Worm (Caenorhabditis elegans): ENCODE measurements around the gene nhr-105.

DNA sequence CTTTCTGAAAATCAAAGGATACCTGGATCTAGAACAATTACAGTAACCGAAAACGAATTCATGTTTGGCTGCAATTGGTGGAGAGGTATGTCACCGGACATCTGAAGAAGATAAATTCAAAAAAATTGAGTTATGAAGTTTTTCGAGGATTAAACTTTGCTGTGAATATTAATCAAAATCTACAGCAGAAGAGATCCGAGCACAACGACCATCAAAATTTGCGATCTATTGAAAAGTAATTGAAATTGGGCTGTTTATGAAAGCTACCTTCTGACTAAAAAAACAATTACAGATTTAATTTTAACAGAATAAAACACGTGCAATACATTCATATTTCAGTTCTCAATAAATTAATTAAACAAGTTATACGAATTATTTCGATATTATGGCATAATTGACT is 17.5 kb upstream of the nhr-105 start, which contains the start of gene C06G3.8:
- TF ChIP-seq elt-2 (tag; optimal IDR thresholded peaks at IDR 0.05): no peak
- TF ChIP-seq snpc-4 (tag; optimal IDR thresholded peaks at IDR 0.05): no peak
- no peak for TF ChIP-seq lsy-2 (tag; optimal IDR thresholded peaks at IDR 0.05)
- no peak for TF ChIP-seq ama-1 (optimal IDR thresholded peaks at IDR 0.05)
- TF ChIP-seq ztf-11 (tag; optimal IDR thresholded peaks at IDR 0.05): no peak
- no peak for TF ChIP-seq pqm-1 (tag; optimal IDR thresholded peaks at IDR 0.05)
- no peak for TF ChIP-seq unc-62 (GFP tag; optimal IDR thresholded peaks at IDR 0.05)
- no peak for TF ChIP-seq zag-1 (tag; optimal IDR thresholded peaks at IDR 0.05)
- TF ChIP-seq nhr-77 (tag; optimal IDR thresholded peaks at IDR 0.05): no peak
- no peak for TF ChIP-seq nhr-20 (tag; optimal IDR thresholded peaks at IDR 0.05)
- TF ChIP-seq nhr-90 (tag; optimal IDR thresholded peaks at IDR 0.05; ENCODE audit: poor library complexity): no peak
- TF ChIP-seq lin-13 (GFP tag; optimal IDR thresholded peaks at IDR 0.05): no peak
- no peak for TF ChIP-seq nhr-12 (tag; optimal IDR thresholded peaks at IDR 0.05)
